Fruit fly (Drosophila melanogaster) whole organism, embryonic: ENCODE results near the gene ppl.

Experiments
- CG14667 ChIP-seq: fragments of 200-800 bp; sonication (Bioruptor generic); IDR thresholded peaks from 2 replicates; pipeline ENCODE4 v1.3.6; 2022; ENCODE audit warnings: missing biosample characterization, missing genetic modification characterization
- CG1603 ChIP-seq: fragments of 200-800 bp; sonication (Bioruptor generic); optimal IDR thresholded peaks from 2 replicates; lab custom pipeline; 2019; ENCODE audit warnings: missing biosample characterization, mild to moderate bottlenecking, missing genetic modification characterization, moderate library complexity
- Usf ChIP-seq: fragments of 200-800 bp; sonication (Bioruptor generic); optimal IDR thresholded peaks from 2 replicates; lab custom pipeline; 2017; ENCODE audit warnings: missing genotype, missing biosample characterization, missing genetic modification characterization
- ind ChIP-seq: fragments of 200-800 bp; sonication (Bioruptor generic); optimal IDR thresholded peaks from 3 replicates; lab custom pipeline; 2016; ENCODE audit warnings: missing biosample characterization, missing genetic modification characterization

DNA sequence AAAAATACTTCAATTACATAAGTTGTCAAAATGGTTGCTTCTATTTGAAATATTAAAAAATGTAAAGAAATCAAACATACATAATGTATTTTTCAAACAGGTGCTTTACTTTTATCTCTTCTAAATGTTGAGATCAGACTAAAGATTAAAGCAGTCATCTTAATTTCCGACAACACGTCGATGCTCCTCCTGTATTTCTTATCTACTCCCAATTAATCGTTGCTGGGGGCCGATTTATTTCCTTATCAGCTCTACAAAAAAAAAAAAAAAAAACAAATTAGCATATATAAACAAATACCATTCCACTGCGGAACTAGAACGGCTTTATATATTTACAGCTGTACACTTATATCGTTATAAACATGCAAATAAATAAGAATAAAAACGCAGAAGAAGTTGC lies 400 bp upstream of the ppl start:
- no peak for TF ChIP-seq ind
- TF ChIP-seq CG1603 (tag; lab: Kevin White, UChicago): no peak
- TF ChIP-seq CG14667 (GFP tag; lab: Robert Waterston, UW): no peak
- TF ChIP-seq Usf (GFP tag; lab: Kevin White, UChicago): no peak
